Worm (Caenorhabditis elegans) whole organism, L1 larva: Measurements from ENCODE around the gene F38A6.4.

Experiments
- C04F5.9 ChIP-seq: sonication (generic microtip); optimal IDR thresholded peaks from 2 replicates; lab custom pipeline; 2016; ENCODE audit warnings: missing genetic modification characterization, missing compliant biosample characterization
- C34B4.2 ChIP-seq: sonication (generic microtip); optimal IDR thresholded peaks from 2 replicates; lab custom pipeline; 2017; ENCODE audit warnings: mild to moderate bottlenecking, missing genetic modification characterization, missing compliant biosample characterization
- aha-1 ChIP-seq: fragments of 150-350 bp; optimal IDR thresholded peaks from 2 replicates; lab custom pipeline; 2014; ENCODE audit warnings: missing biosample characterization, missing genetic modification characterization
- alr-1 ChIP-seq: fragments of 200-800 bp; sonication (Bioruptor generic); optimal IDR thresholded peaks from 2 replicates; lab custom pipeline; 2018; ENCODE audit warnings: borderline replicate concordance, mild to moderate bottlenecking, missing genetic modification characterization, missing compliant biosample characterization
- ama-1 ChIP-seq: fragments of 150-350 bp; optimal IDR thresholded peaks from 2 replicates; lab custom pipeline; 2014
- blmp-1 ChIP-seq: fragments of 150-350 bp; optimal IDR thresholded peaks from 2 replicates; lab custom pipeline; 2014; ENCODE audit warnings: missing biosample characterization, missing genetic modification characterization
- ceh-63 ChIP-seq: fragments of 200-800 bp; sonication (Bioruptor generic); optimal IDR thresholded peaks from 2 replicates; lab custom pipeline; 2018; ENCODE audit warnings: mild to moderate bottlenecking, missing genetic modification characterization, missing compliant biosample characterization
- ceh-8 ChIP-seq: fragments of 200-800 bp; sonication (Bioruptor generic); optimal IDR thresholded peaks from 2 replicates; lab custom pipeline; 2018; ENCODE audit warnings: mild to moderate bottlenecking, missing genetic modification characterization, moderate library complexity, missing compliant biosample characterization
- ceh-82 ChIP-seq, 3 experiments: fragments of 150-350 bp in 1 of 3; sonication (generic microtip) in 2 of 3; optimal IDR thresholded peaks; 2 replicates each; lab custom pipeline; 2014 to 2017; ENCODE audit warnings: missing biosample characterization in 3 of 3, missing genetic modification characterization in 3 of 3
- ceh-90 ChIP-seq: sonication (generic microtip); optimal IDR thresholded peaks from 2 replicates; lab custom pipeline; 2016; ENCODE audit warnings: missing genetic modification characterization, missing compliant biosample characterization
- ces-1 ChIP-seq: fragments of 150-350 bp; optimal IDR thresholded peaks from 2 replicates; lab custom pipeline; 2014; ENCODE audit warnings: missing biosample characterization, missing genetic modification reagents, missing genetic modification characterization
- dpl-1 ChIP-seq, 3 experiments: fragments of 150-350 bp in 2 of 3; sonication (generic microtip) in 1 of 3; optimal IDR thresholded peaks; 2 replicates each; lab custom pipeline; 2014 to 2017; ENCODE audit warnings: missing biosample characterization in 3 of 3, missing genetic modification characterization in 3 of 3, missing genetic modification reagents in 3 of 3
- dsc-1 ChIP-seq: sonication (generic microtip); optimal IDR thresholded peaks from 2 replicates; lab custom pipeline; 2016; ENCODE audit warnings: mild to moderate bottlenecking, missing genetic modification characterization, missing compliant biosample characterization
- efl-3 ChIP-seq: fragments of 200-800 bp; sonication (Bioruptor generic); optimal IDR thresholded peaks from 2 replicates; lab custom pipeline; 2018; ENCODE audit warnings: mild to moderate bottlenecking, missing genetic modification characterization, missing compliant biosample characterization
- egl-13 ChIP-seq: sonication (generic microtip); optimal IDR thresholded peaks from 2 replicates; lab custom pipeline; 2016; ENCODE audit warnings: missing genotype, missing genetic modification reagents, missing genetic modification characterization, missing compliant biosample characterization
- elt-2 ChIP-seq: sonication (generic microtip); optimal IDR thresholded peaks from 2 replicates; lab custom pipeline; 2016; ENCODE audit warnings: missing genetic modification characterization, mild to moderate bottlenecking, inconsistent platforms, missing compliant biosample characterization, missing genetic modification reagents
- fkh-8 ChIP-seq: sonication (generic microtip); optimal IDR thresholded peaks from 2 replicates; lab custom pipeline; 2016; ENCODE audit warnings: mild to moderate bottlenecking, missing genetic modification characterization, missing compliant biosample characterization
- fos-1 ChIP-seq: fragments of 150-350 bp; optimal IDR thresholded peaks from 2 replicates; lab custom pipeline; 2014; ENCODE audit warnings: missing biosample characterization, missing genetic modification characterization
- grh-1 ChIP-seq: fragments of 200-800 bp; sonication (Bioruptor generic); IDR thresholded peaks from 2 replicates; pipeline ENCODE4 v1.3.6; 2022; ENCODE audit warnings: missing genetic modification reagents, missing genetic modification characterization, missing compliant biosample characterization
- hlh-17 ChIP-seq: fragments of 200-800 bp; sonication (Bioruptor generic); optimal IDR thresholded peaks from 2 replicates; lab custom pipeline; 2018; ENCODE audit warnings: missing genetic modification characterization, mild to moderate bottlenecking, missing compliant biosample characterization, moderate library complexity, borderline replicate concordance
- lin-13 ChIP-seq: fragments of 150-350 bp; optimal IDR thresholded peaks from 2 replicates; lab custom pipeline; 2014; ENCODE audit warnings: missing biosample characterization, missing genetic modification reagents, missing genetic modification characterization
- lin-15B ChIP-seq: fragments of 150-350 bp; sonication (generic microtip); optimal IDR thresholded peaks from 3 replicates; lab custom pipeline; 2014; ENCODE audit warnings: missing biosample characterization, missing genetic modification characterization
- lin-35 ChIP-seq, 2 experiments: fragments of 150-350 bp; optimal IDR thresholded peaks; 2 replicates each; lab custom pipeline; 2014; ENCODE audit warnings: missing biosample characterization in 2 of 2, missing genetic modification characterization in 2 of 2, missing genetic modification reagents in 2 of 2
- lin-39 ChIP-seq: fragments of 150-350 bp; optimal IDR thresholded peaks from 2 replicates; lab custom pipeline; 2014; ENCODE audit warnings: missing biosample characterization, missing genetic modification reagents, missing genetic modification characterization
- lir-3 ChIP-seq: sonication (generic microtip); optimal IDR thresholded peaks from 2 replicates; lab custom pipeline; 2016; ENCODE audit warnings: mild to moderate bottlenecking, missing genetic modification characterization, moderate library complexity, missing compliant biosample characterization; ENCODE audit not compliant: poor library complexity
- lsy-2 ChIP-seq, 2 experiments: fragments of 150-350 bp; optimal IDR thresholded peaks; 2 replicates each; lab custom pipeline; 2014; ENCODE audit warnings: missing biosample characterization in 2 of 2, missing genetic modification characterization in 2 of 2
- mdl-1 ChIP-seq, 2 experiments: fragments of 150-350 bp; optimal IDR thresholded peaks; 2 replicates each; lab custom pipeline; 2014 to 2017; ENCODE audit warnings: missing biosample characterization in 2 of 2, missing genetic modification characterization in 2 of 2, inconsistent platforms in 1 of 2
- mep-1 ChIP-seq: fragments of 150-350 bp; optimal IDR thresholded peaks from 2 replicates; lab custom pipeline; 2014; ENCODE audit warnings: missing biosample characterization, missing genetic modification characterization
- nhr-12 ChIP-seq: sonication (generic microtip); optimal IDR thresholded peaks from 2 replicates; lab custom pipeline; 2017; ENCODE audit warnings: missing biosample characterization, missing genetic modification characterization
- nhr-237 ChIP-seq: fragments of 150-350 bp; optimal IDR thresholded peaks from 2 replicates; lab custom pipeline; 2014; ENCODE audit warnings: missing biosample characterization, missing genetic modification characterization
- nhr-47 ChIP-seq: sonication (generic microtip); optimal IDR thresholded peaks from 2 replicates; lab custom pipeline; 2016; ENCODE audit warnings: mild to moderate bottlenecking, missing genetic modification characterization, moderate library complexity, missing compliant biosample characterization
- nhr-71 ChIP-seq: sonication (generic microtip); optimal IDR thresholded peaks from 2 replicates; lab custom pipeline; 2016; ENCODE audit warnings: mild to moderate bottlenecking, missing genetic modification characterization, moderate library complexity, missing compliant biosample characterization
- nhr-76 ChIP-seq: sonication (generic microtip); optimal IDR thresholded peaks from 2 replicates; lab custom pipeline; 2017; ENCODE audit warnings: missing biosample characterization, missing genetic modification characterization
- nhr-84 ChIP-seq: sonication (generic microtip); optimal IDR thresholded peaks from 2 replicates; lab custom pipeline; 2017; ENCODE audit warnings: missing biosample characterization, missing genetic modification characterization
- pag-3 ChIP-seq: sonication (generic microtip); optimal IDR thresholded peaks from 2 replicates; lab custom pipeline; 2017; ENCODE audit warnings: missing genetic modification characterization, mild to moderate bottlenecking, missing compliant biosample characterization, antibody characterized with exemption, borderline replicate concordance; ENCODE audit not compliant: insufficient read depth
- pax-3 ChIP-seq: fragments of 200-800 bp; sonication (Bioruptor generic); optimal IDR thresholded peaks from 2 replicates; lab custom pipeline; 2018; ENCODE audit warnings: mild to moderate bottlenecking, missing genetic modification characterization, moderate library complexity, missing compliant biosample characterization
- snpc-4 ChIP-seq: fragments of 150-350 bp; optimal IDR thresholded peaks from 2 replicates; lab custom pipeline; 2014; ENCODE audit warnings: missing biosample characterization, missing genetic modification characterization
- snu-23 ChIP-seq: sonication (generic microtip); optimal IDR thresholded peaks from 2 replicates; lab custom pipeline; 2016; ENCODE audit warnings: missing genetic modification characterization, missing compliant biosample characterization
- sptf-1 ChIP-seq: fragments of 150-350 bp; optimal IDR thresholded peaks from 2 replicates; lab custom pipeline; 2014; ENCODE audit warnings: missing biosample characterization, missing genetic modification characterization
- sup-37 ChIP-seq: fragments of 200-800 bp; sonication (Bioruptor generic); optimal IDR thresholded peaks from 2 replicates; lab custom pipeline; 2018; ENCODE audit warnings: mild to moderate bottlenecking, missing genetic modification characterization, missing compliant biosample characterization
- swsn-7 ChIP-seq: sonication (generic microtip); optimal IDR thresholded peaks from 2 replicates; lab custom pipeline; 2016; ENCODE audit warnings: missing genetic modification characterization, missing compliant biosample characterization
- unc-30 ChIP-seq: sonication (generic microtip); optimal IDR thresholded peaks from 2 replicates; lab custom pipeline; 2017; ENCODE audit warnings: missing biosample characterization, missing genetic modification characterization
- vab-15 ChIP-seq: sonication (generic microtip); optimal IDR thresholded peaks from 2 replicates; lab custom pipeline; 2017; ENCODE audit warnings: missing genotype, mild to moderate bottlenecking, missing genetic modification characterization, missing compliant biosample characterization
- xbp-1 ChIP-seq: sonication (generic microtip); optimal IDR thresholded peaks from 2 replicates; lab custom pipeline; 2016; ENCODE audit warnings: missing genetic modification characterization, missing compliant biosample characterization
- zag-1 ChIP-seq: fragments of 150-350 bp; optimal IDR thresholded peaks from 2 replicates; lab custom pipeline; 2014; ENCODE audit warnings: missing biosample characterization, missing genetic modification characterization
- zip-4 ChIP-seq: fragments of 200-800 bp; sonication (Bioruptor generic); optimal IDR thresholded peaks from 2 replicates; lab custom pipeline; 2018; ENCODE audit warnings: mild to moderate bottlenecking, missing genetic modification characterization, moderate library complexity, missing compliant biosample characterization
- ztf-4 ChIP-seq: fragments of 150-350 bp; optimal IDR thresholded peaks from 2 replicates; lab custom pipeline; 2014; ENCODE audit warnings: missing biosample characterization, missing genetic modification characterization

Gene F38A6.4

ce11 chrV:20790616-20791015 lies 15.4 kb upstream of the F38A6.4 start:
- no peak for TF ChIP-seq nhr-71
- no peak for TF ChIP-seq hlh-17 (GFP tag; lab: Kevin White, UChicago)
- no peak for TF ChIP-seq mdl-1 (tag; optimal IDR thresholded peaks at IDR 0.05; lab: Kevin White, UChicago)
- no peak for TF ChIP-seq ama-1 (lab: Kevin White, UChicago)
- no peak for TF ChIP-seq snu-23 (GFP tag; lab: Kevin White, UChicago)
- no peak for TF ChIP-seq ztf-4 (tag; lab: Kevin White, UChicago)
- TF ChIP-seq swsn-7 (tag; lab: Kevin White, UChicago) = no peak
- TF ChIP-seq lir-3 (tag; lab: Kevin White, UChicago) = no peak
- TF ChIP-seq alr-1 (tag; lab: Kevin White, UChicago) = no peak
- no peak for TF ChIP-seq dsc-1 (tag; lab: Kevin White, UChicago)
- TF ChIP-seq, all 84 proteins: peak for 0

ce11 chrV:20790011-20790410 lies 14.8 kb upstream of the F38A6.4 start, which contains the start of gene Y44A6D.1:
TSS of gene Y44A6D.1 (minus strand) at chrV:20790033.
- peak; percentile 24; the same call in 1 of the 2 replicates for TF ChIP-seq grh-1
- peak; percentile 61 for TF ChIP-seq snpc-4 (tag; lab: Kevin White, UChicago)
- peak; percentile 14 for TF ChIP-seq nhr-47 (tag; lab: Kevin White, UChicago)
- TF ChIP-seq lin-13 = no peak

- TF ChIP-seq zip-4 (GFP tag; lab: Kevin White, UChicago) (no peak), lin-15B (tag; lab: Kevin White, UChicago) (no peak), C04F5.9 (tag; lab: Kevin White, UChicago) (no peak), xbp-1 (tag; lab: Kevin White, UChicago) (peak; percentile 43), fkh-8 (tag; lab: Kevin White, UChicago) (peak; percentile 83), ceh-8 (GFP tag; lab: Kevin White, UChicago) (peak; percentile 4), lin-39 (tag; lab: Kevin White, UChicago) (no peak), lsy-2 (tag; optimal IDR thresholded peaks at IDR 0.05; lab: Kevin White, UChicago) (peak in 1 of 2 experiments; percentile 49), hlh-17 (GFP tag; lab: Kevin White, UChicago) (no peak), C34B4.2 (no peak), dpl-1 (GFP tag; optimal IDR thresholded peaks at IDR 0.05; lab: Kevin White, UChicago) (peak in 1 of 3 experiments; percentile 27), ces-1 (peak; percentile 76), sptf-1 (tag; lab: Kevin White, UChicago) (no peak), egl-13 (tag; lab: Kevin White, UChicago) (peak; percentile 43), nhr-84 (tag; lab: Kevin White, UChicago) (no peak), blmp-1 (tag; lab: Kevin White, UChicago) (no peak), swsn-7 (tag; lab: Kevin White, UChicago) (peak; percentile 58), lin-35 (GFP tag; optimal IDR thresholded peaks at IDR 0.05; lab: Kevin White, UChicago) (peak in 1 of 2 experiments; percentile 45), unc-30 (tag; lab: Kevin White, UChicago) (no peak), lin-13 (no peak), sup-37 (GFP tag; lab: Kevin White, UChicago) (no peak), elt-2 (tag; lab: Kevin White, UChicago) (no peak), snpc-4 (tag; lab: Kevin White, UChicago) (peak; percentile 34), efl-3 (GFP tag; lab: Kevin White, UChicago) (no peak), nhr-47 (tag; lab: Kevin White, UChicago) (peak; percentile 68), grh-1 (no peak), pag-3 (tag; lab: Kevin White, UChicago) (no peak), vab-15 (no peak), nhr-12 (no peak), nhr-237 (no peak), nhr-76 (tag; lab: Kevin White, UChicago) (no peak), ceh-63 (GFP tag; lab: Kevin White, UChicago) (no peak), ceh-90 (tag; lab: Kevin White, UChicago) (no peak), zag-1 (no peak), pax-3 (tag; lab: Kevin White, UChicago) (peak; percentile 25), alr-1 (tag; lab: Kevin White, UChicago) (no peak), ztf-4 (tag; lab: Kevin White, UChicago) (no peak), ama-1 (lab: Kevin White, UChicago) (no peak), aha-1 (no peak), ceh-82 (tag; optimal IDR thresholded peaks at IDR 0.05; lab: Kevin White, UChicago) (peak; percentile 7 to 81 (median 50)), fos-1 (tag; lab: Kevin White, UChicago) (no peak), mep-1 (peak; percentile 29)
These were observed 13.9 kb upstream of the F38A6.4 start, which contains the start of gene tpan-1 for ce11 chrV:20789105-20789504. TSS of gene tpan-1 (plus strand) at chrV:20789502.
